Worm (Caenorhabditis elegans) whole organism, young adult: ENCODE data around the gene B0495.5.

Experiments
- K11D2.4 ChIP-seq: fragments of 200-800 bp; sonication (Bioruptor generic); IDR thresholded peaks from 2 replicates; pipeline ENCODE4 v1.3.6; 2022; ENCODE audit warnings: missing genetic modification reagents, missing genetic modification characterization, missing compliant biosample characterization
- T26A5.8 ChIP-seq: sonication (generic microtip); optimal IDR thresholded peaks from 2 replicates; lab custom pipeline; 2016; ENCODE audit warnings: missing genetic modification characterization, missing compliant biosample characterization
- Y79H2A.3 ChIP-seq: fragments of 200-800 bp; sonication (Bioruptor generic); conservative IDR thresholded peaks from 2 replicates; pipeline ENCODE4 v1.3.6; 2022; ENCODE audit warnings: missing genetic modification reagents, missing genetic modification characterization, missing compliant biosample characterization
- ama-1 ChIP-seq, 3 experiments: fragments of 150-350 bp in 1 of 3; sonication (generic microtip) in 2 of 3; optimal IDR thresholded peaks; 2 replicates each; lab custom pipeline; 2014 to 2018; ENCODE audit warnings: missing biosample characterization in 2 of 3, missing genetic modification characterization in 2 of 3, missing genetic modification reagents in 2 of 3
- gei-17 ChIP-seq: fragments of 200-800 bp; sonication (Bioruptor generic); optimal IDR thresholded peaks from 2 replicates; lab custom pipeline; 2018; ENCODE audit warnings: mild to moderate bottlenecking, missing genetic modification characterization, missing compliant biosample characterization
- him-1 ChIP-seq: sonication (generic microtip); optimal IDR thresholded peaks from 2 replicates; lab custom pipeline; 2016; ENCODE audit warnings: missing genotype, missing genetic modification reagents, missing genetic modification characterization, missing compliant biosample characterization
- hlh-12 ChIP-seq: sonication (generic microtip); optimal IDR thresholded peaks from 2 replicates; lab custom pipeline; 2016; ENCODE audit warnings: missing genetic modification characterization, missing compliant biosample characterization
- hrde-1 ChIP-seq: sonication (generic microtip); optimal IDR thresholded peaks from 2 replicates; lab custom pipeline; 2016; ENCODE audit warnings: missing genetic modification characterization, mild to moderate bottlenecking, missing compliant biosample characterization, moderate library complexity, missing genotype, missing genetic modification reagents, borderline replicate concordance
- hsf-1 ChIP-seq: fragments of 200-800 bp; sonication (Bioruptor generic); IDR thresholded peaks from 2 replicates; pipeline ENCODE4 v1.3.6; 2022; ENCODE audit warnings: missing genetic modification reagents, missing genetic modification characterization, missing compliant biosample characterization
- lin-35 ChIP-seq, 3 experiments: fragments of 150-350 bp in 2 of 3; sonication (generic microtip) in 1 of 3; optimal IDR thresholded peaks; 2 replicates each; lab custom pipeline; 2014 to 2018; ENCODE audit warnings: missing biosample characterization in 3 of 3, missing genetic modification characterization in 3 of 3, missing genetic modification reagents in 3 of 3
- mel-28 ChIP-seq: sonication (generic microtip); optimal IDR thresholded peaks from 2 replicates; lab custom pipeline; 2016; ENCODE audit warnings: borderline replicate concordance, mild to moderate bottlenecking, missing genetic modification characterization, missing compliant biosample characterization
- nfyb-1 ChIP-seq: fragments of 200-800 bp; sonication (Bioruptor generic); IDR thresholded peaks from 2 replicates; pipeline ENCODE4 v1.3.6; 2022; ENCODE audit warnings: missing genetic modification reagents, missing genetic modification characterization, missing compliant biosample characterization
- rcor-1 ChIP-seq: fragments of 200-800 bp; sonication (Bioruptor generic); IDR thresholded peaks from 2 replicates; pipeline ENCODE4 v1.3.6; 2022; ENCODE audit warnings: missing genetic modification reagents, missing genetic modification characterization, missing compliant biosample characterization
- repo-1 ChIP-seq: sonication (generic microtip); optimal IDR thresholded peaks from 2 replicates; lab custom pipeline; 2017; ENCODE audit warnings: mild to moderate bottlenecking, missing genetic modification characterization, missing compliant biosample characterization

ce11 chrII:7707383-7707782, 9.1 kb upstream of the B0495.5 start, which contains the start of gene luc-7L:
- no peak for TF ChIP-seq repo-1 (tag; lab: Kevin White, UChicago)
- no peak for TF ChIP-seq nfyb-1 (GFP tag; lab: Robert Waterston, UW)
- TF ChIP-seq K11D2.4 (GFP tag; lab: Robert Waterston, UW): no peak
- no peak for TF ChIP-seq mel-28 (tag; lab: Kevin White, UChicago)
- TF ChIP-seq gei-17 (GFP tag; lab: Kevin White, UChicago): no peak
- TF ChIP-seq Y79H2A.3 (GFP tag; lab: Robert Waterston, UW): no peak
- no peak for TF ChIP-seq him-1 (tag; lab: Kevin White, UChicago)
- TF ChIP-seq ama-1 (optimal IDR thresholded peaks at IDR 0.05; lab: Kevin White, UChicago): no peak
- TF ChIP-seq ama-1 (GFP tag; optimal IDR thresholded peaks at IDR 0.05; lab: Kevin White, UChicago): no peak
- TF ChIP-seq hsf-1 (GFP tag; lab: Robert Waterston, UW): no peak
- TF ChIP-seq hlh-12 (tag; lab: Kevin White, UChicago): no peak
- TF ChIP-seq rcor-1 (GFP tag; lab: Robert Waterston, UW): no peak
- TF ChIP-seq lin-35 (GFP tag; optimal IDR thresholded peaks at IDR 0.05; lab: Kevin White, UChicago): no peak
- TF ChIP-seq hrde-1 (tag; lab: Kevin White, UChicago): no peak
- TF ChIP-seq T26A5.8 (tag; lab: Kevin White, UChicago): no peak
